Worm (Caenorhabditis elegans) whole organism, mixed stage, embryonic: Measurements from ENCODE around the gene pdfr-1.

ENCODE experiments used
- M03D4.4 ChIP-seq: sonication (generic microtip); optimal IDR thresholded peaks from 2 replicates; lab custom pipeline; 2017; ENCODE audit warnings: mild to moderate bottlenecking, missing genetic modification characterization, missing compliant biosample characterization
- bed-3 ChIP-seq: fragments of 200-800 bp; sonication (Bioruptor generic); optimal IDR thresholded peaks from 3 replicates; lab custom pipeline; 2018; ENCODE audit warnings: mild to moderate bottlenecking, missing genetic modification characterization, moderate library complexity, missing compliant biosample characterization
- blmp-1 ChIP-seq: fragments of 150-350 bp; optimal IDR thresholded peaks from 2 replicates; lab custom pipeline; 2014; ENCODE audit warnings: missing biosample characterization, missing genetic modification characterization
- ceh-39 ChIP-seq: fragments of 150-350 bp; optimal IDR thresholded peaks from 2 replicates; lab custom pipeline; 2014; ENCODE audit warnings: missing biosample characterization, missing genetic modification characterization
- ceh-43 ChIP-seq: fragments of 200-800 bp; sonication (Bioruptor generic); optimal IDR thresholded peaks from 2 replicates; lab custom pipeline; 2018; ENCODE audit warnings: mild to moderate bottlenecking, missing genetic modification characterization, moderate library complexity, missing compliant biosample characterization
- ceh-83 ChIP-seq: fragments of 200-800 bp; sonication (Bioruptor generic); optimal IDR thresholded peaks from 2 replicates; lab custom pipeline; 2018; ENCODE audit warnings: mild to moderate bottlenecking, missing genetic modification characterization, missing compliant biosample characterization
- ces-1 ChIP-seq: fragments of 150-350 bp; optimal IDR thresholded peaks from 2 replicates; lab custom pipeline; 2014; ENCODE audit warnings: missing biosample characterization, missing genetic modification reagents, missing genetic modification characterization
- cnd-1 ChIP-seq: fragments of 200-800 bp; sonication (Bioruptor generic); optimal IDR thresholded peaks from 2 replicates; lab custom pipeline; 2018; ENCODE audit warnings: mild to moderate bottlenecking, missing genetic modification characterization, missing compliant biosample characterization
- drap-1 ChIP-seq: fragments of 200-800 bp; sonication (Bioruptor generic); optimal IDR thresholded peaks from 3 replicates; lab custom pipeline; 2018; ENCODE audit warnings: mild to moderate bottlenecking, missing genetic modification characterization, missing compliant biosample characterization
- elt-1 ChIP-seq: sonication (generic microtip); optimal IDR thresholded peaks from 2 replicates; lab custom pipeline; 2017; ENCODE audit warnings: missing genetic modification characterization, mild to moderate bottlenecking, missing compliant biosample characterization, antibody characterized with exemption, moderate library complexity, borderline replicate concordance; ENCODE audit not compliant: insufficient read depth
- elt-3 ChIP-seq: fragments of 150-350 bp; optimal IDR thresholded peaks from 2 replicates; lab custom pipeline; 2014; ENCODE audit warnings: missing biosample characterization, missing genetic modification characterization
- flh-1 ChIP-seq: fragments of 200-800 bp; sonication (Bioruptor generic); optimal IDR thresholded peaks from 2 replicates; lab custom pipeline; 2018; ENCODE audit warnings: mild to moderate bottlenecking, missing genetic modification characterization, moderate library complexity, missing compliant biosample characterization
- ham-2 ChIP-seq: fragments of 200-800 bp; sonication (Bioruptor generic); optimal IDR thresholded peaks from 2 replicates; lab custom pipeline; 2018; ENCODE audit warnings: mild to moderate bottlenecking, missing genetic modification characterization, missing compliant biosample characterization
- hlh-1 ChIP-seq: fragments of 150-350 bp; optimal IDR thresholded peaks from 2 replicates; lab custom pipeline; 2014; ENCODE audit warnings: missing biosample characterization, missing genetic modification reagents, missing genetic modification characterization
- lin-13 ChIP-seq: fragments of 150-350 bp; optimal IDR thresholded peaks from 2 replicates; lab custom pipeline; 2014; ENCODE audit warnings: missing biosample characterization, missing genetic modification characterization
- lin-32 ChIP-seq: fragments of 200-800 bp; sonication (Bioruptor generic); optimal IDR thresholded peaks from 2 replicates; lab custom pipeline; 2018; ENCODE audit warnings: mild to moderate bottlenecking, missing genetic modification characterization, missing compliant biosample characterization
- lsy-2 ChIP-seq: fragments of 150-350 bp; optimal IDR thresholded peaks from 2 replicates; lab custom pipeline; 2014; ENCODE audit warnings: missing biosample characterization, missing genetic modification characterization
- mab-5 ChIP-seq: fragments of 150-350 bp; optimal IDR thresholded peaks from 2 replicates; lab custom pipeline; 2014; ENCODE audit warnings: missing biosample characterization, missing genetic modification characterization
- mep-1 ChIP-seq: fragments of 150-350 bp; optimal IDR thresholded peaks from 2 replicates; lab custom pipeline; 2017; ENCODE audit warnings: missing biosample characterization, missing genetic modification reagents, missing genetic modification characterization, inconsistent platforms
- mls-2 ChIP-seq: sonication (generic microtip); optimal IDR thresholded peaks from 2 replicates; lab custom pipeline; 2016; ENCODE audit warnings: mild to moderate bottlenecking, missing genetic modification characterization, moderate library complexity, missing compliant biosample characterization
- nhr-12 ChIP-seq: fragments of 150-350 bp; optimal IDR thresholded peaks from 2 replicates; lab custom pipeline; 2014; ENCODE audit warnings: missing biosample characterization, missing genetic modification characterization
- nhr-2 ChIP-seq: fragments of 150-350 bp; optimal IDR thresholded peaks from 2 replicates; lab custom pipeline; 2014; ENCODE audit warnings: missing biosample characterization, missing genetic modification characterization
- nhr-237 ChIP-seq: fragments of 150-350 bp; optimal IDR thresholded peaks from 2 replicates; lab custom pipeline; 2014; ENCODE audit warnings: missing biosample characterization, missing genetic modification characterization
- nhr-28 ChIP-seq: fragments of 150-350 bp; optimal IDR thresholded peaks from 2 replicates; lab custom pipeline; 2014; ENCODE audit warnings: missing biosample characterization, missing genetic modification characterization
- nhr-76 ChIP-seq: sonication (generic microtip); optimal IDR thresholded peaks from 2 replicates; lab custom pipeline; 2017; ENCODE audit warnings: missing biosample characterization, missing genetic modification characterization
- pha-4 ChIP-seq: fragments of 150-350 bp; optimal IDR thresholded peaks from 2 replicates; lab custom pipeline; 2018; ENCODE audit warnings: missing biosample characterization, missing genetic modification reagents, missing genetic modification characterization
- sem-2 ChIP-seq: fragments of 200-800 bp; sonication (Bioruptor generic); optimal IDR thresholded peaks from 2 replicates; lab custom pipeline; 2018; ENCODE audit warnings: mild to moderate bottlenecking, missing genetic modification characterization, missing compliant biosample characterization
- snpc-4 ChIP-seq: fragments of 150-350 bp; optimal IDR thresholded peaks from 2 replicates; lab custom pipeline; 2014; ENCODE audit warnings: missing biosample characterization, missing genetic modification characterization
- sptf-1 ChIP-seq: sonication (generic microtip); optimal IDR thresholded peaks from 2 replicates; lab custom pipeline; 2017; ENCODE audit warnings: mild to moderate bottlenecking, missing genetic modification characterization, moderate library complexity, missing compliant biosample characterization
- tbx-8 ChIP-seq: fragments of 200-800 bp; sonication (Bioruptor generic); optimal IDR thresholded peaks from 2 replicates; lab custom pipeline; 2018; ENCODE audit warnings: mild to moderate bottlenecking, missing genetic modification characterization, moderate library complexity, missing compliant biosample characterization
- unc-120 ChIP-seq: sonication (generic microtip); optimal IDR thresholded peaks from 2 replicates; lab custom pipeline; 2017; ENCODE audit warnings: missing genetic modification characterization, missing compliant biosample characterization; ENCODE audit not compliant: poor library complexity, severe bottlenecking
- unc-39 ChIP-seq: fragments of 150-350 bp; optimal IDR thresholded peaks from 2 replicates; lab custom pipeline; 2014; ENCODE audit warnings: missing biosample characterization, missing genetic modification characterization
- unc-62 ChIP-seq: fragments of 150-350 bp; optimal IDR thresholded peaks from 2 replicates; lab custom pipeline; 2014; ENCODE audit warnings: missing biosample characterization, missing genetic modification reagents, missing genetic modification characterization
- zip-8 ChIP-seq: fragments of 150-350 bp; optimal IDR thresholded peaks from 2 replicates; lab custom pipeline; 2014; ENCODE audit warnings: missing biosample characterization, missing genetic modification characterization
- ztf-11 ChIP-seq: fragments of 150-350 bp; optimal IDR thresholded peaks from 2 replicates; lab custom pipeline; 2014; ENCODE audit warnings: missing biosample characterization, missing genetic modification characterization

pdfr-1 gene

ce11 chrIII:6677304-6677703, 25.4 kb upstream of the pdfr-1 start:
- TF ChIP-seq ces-1 = peak; percentile 55
- no peak for TF ChIP-seq elt-1
- TF ChIP-seq, all 35 proteins: peak for 1

ce11 chrIII:6675460-6675859, 23.6 kb upstream of the pdfr-1 start, which contains the start of gene rbf-1:
Gene rbf-1, plus strand, starts transcription at chrIII:6675760.
- TF ChIP-seq nhr-2 (tag; lab: Kevin White, UChicago) = no peak
- no peak for TF ChIP-seq ceh-83
- no peak for TF ChIP-seq unc-39 (tag; lab: Kevin White, UChicago)
- TF ChIP-seq ceh-43 (GFP tag; lab: Kevin White, UChicago) = no peak
- TF ChIP-seq unc-120 (tag; lab: Kevin White, UChicago) = no peak
- TF ChIP-seq sem-2 (GFP tag; lab: Kevin White, UChicago) = no peak
- no peak for TF ChIP-seq ham-2 (GFP tag; lab: Kevin White, UChicago)
- no peak for TF ChIP-seq zip-8 (tag; lab: Kevin White, UChicago)
- TF ChIP-seq nhr-12 = no peak
- TF ChIP-seq sptf-1 (tag; lab: Kevin White, UChicago) = no peak
- no peak for TF ChIP-seq nhr-28
- no peak for TF ChIP-seq flh-1 (GFP tag; lab: Kevin White, UChicago)
- TF ChIP-seq mab-5 (tag; lab: Kevin White, UChicago) = no peak
- TF ChIP-seq snpc-4 (tag; lab: Kevin White, UChicago) = no peak
- no peak for TF ChIP-seq pha-4 (tag; lab: Kevin White, UChicago)
- no peak for TF ChIP-seq tbx-8 (GFP tag; lab: Kevin White, UChicago)
- no peak for TF ChIP-seq bed-3 (GFP tag; lab: Kevin White, UChicago)
- TF ChIP-seq cnd-1 (tag; lab: Kevin White, UChicago) = no peak

- no peak for TF ChIP-seq snpc-4 (tag; lab: Kevin White, UChicago)
- no peak for TF ChIP-seq nhr-12
- no peak for TF ChIP-seq drap-1 (GFP tag; lab: Kevin White, UChicago)
- no peak for TF ChIP-seq hlh-1 (tag; lab: Kevin White, UChicago)
- no peak for TF ChIP-seq ceh-43 (GFP tag; lab: Kevin White, UChicago)
- no peak for TF ChIP-seq unc-120 (tag; lab: Kevin White, UChicago)
- no peak for TF ChIP-seq unc-62 (GFP tag; lab: Kevin White, UChicago)
- TF ChIP-seq ces-1 = peak; percentile 61
These were observed 18.9 kb upstream of the pdfr-1 start for ce11 chrIII:6670737-6671242.

- TF ChIP-seq ceh-43 (GFP tag; lab: Kevin White, UChicago) (no peak), ces-1 (peak; percentile 27), tbx-8 (GFP tag; lab: Kevin White, UChicago) (no peak), lin-32 (no peak), unc-39 (tag; lab: Kevin White, UChicago) (no peak), mab-5 (tag; lab: Kevin White, UChicago) (no peak), pha-4 (tag; lab: Kevin White, UChicago) (no peak), elt-3 (tag; lab: Kevin White, UChicago) (no peak), mep-1 (tag; lab: Kevin White, UChicago) (no peak), sptf-1 (tag; lab: Kevin White, UChicago) (no peak), blmp-1 (tag; lab: Kevin White, UChicago) (no peak), M03D4.4 (tag; lab: Kevin White, UChicago) (no peak), nhr-12 (no peak), bed-3 (GFP tag; lab: Kevin White, UChicago) (no peak), lsy-2 (no peak), lin-13 (tag; lab: Kevin White, UChicago) (no peak), hlh-1 (tag; lab: Kevin White, UChicago) (peak; percentile 87), mls-2 (no peak), nhr-76 (tag; lab: Kevin White, UChicago) (no peak), zip-8 (tag; lab: Kevin White, UChicago) (no peak), nhr-237 (tag; lab: Kevin White, UChicago) (no peak), elt-1 (no peak), ceh-83 (no peak), ceh-39 (tag; lab: Kevin White, UChicago) (no peak), flh-1 (GFP tag; lab: Kevin White, UChicago) (no peak), nhr-2 (tag; lab: Kevin White, UChicago) (no peak), snpc-4 (tag; lab: Kevin White, UChicago) (no peak), sem-2 (GFP tag; lab: Kevin White, UChicago) (no peak), cnd-1 (tag; lab: Kevin White, UChicago) (no peak), ham-2 (GFP tag; lab: Kevin White, UChicago) (no peak), unc-62 (GFP tag; lab: Kevin White, UChicago) (peak; percentile 66), ztf-11 (tag; lab: Kevin White, UChicago) (no peak), unc-120 (tag; lab: Kevin White, UChicago) (peak; percentile 73), nhr-28 (no peak)
- TF ChIP-seq, all 35 proteins: peak for 4
These were observed 3.9 kb upstream of the pdfr-1 start for ce11 chrIII:6655830-6656229.
